Worm (Caenorhabditis elegans) whole organism, L3 larva: ENCODE data around the gene fndc-1.
A peak's percentile ranks its signal among the peaks of the same experiment; 100 is the strongest.

Experiments used
- R02D3.7 ChIP-seq: fragments of 150-350 bp; optimal IDR thresholded peaks from 2 replicates; lab custom pipeline; 2014; ENCODE audit warnings: missing biosample characterization, missing genetic modification characterization
- aly-2 ChIP-seq: fragments of 150-350 bp; optimal IDR thresholded peaks from 2 replicates; lab custom pipeline; 2014; ENCODE audit warnings: missing biosample characterization, missing genetic modification characterization
- ama-1 ChIP-seq: fragments of 150-350 bp; optimal IDR thresholded peaks from 2 replicates; lab custom pipeline; 2018
- ceh-16 ChIP-seq: sonication (generic microtip); optimal IDR thresholded peaks from 2 replicates; lab custom pipeline; 2017; ENCODE audit warnings: missing biosample characterization, missing genetic modification characterization
- ceh-28 ChIP-seq: fragments of 150-350 bp; optimal IDR thresholded peaks from 2 replicates; lab custom pipeline; 2014; ENCODE audit warnings: missing biosample characterization, missing genetic modification reagents, missing genetic modification characterization
- ceh-82 ChIP-seq: fragments of 150-350 bp; optimal IDR thresholded peaks from 2 replicates; lab custom pipeline; 2014; ENCODE audit warnings: missing biosample characterization, missing genetic modification characterization
- ceh-9 ChIP-seq: sonication (generic microtip); optimal IDR thresholded peaks from 2 replicates; lab custom pipeline; 2018; ENCODE audit warnings: missing biosample characterization, missing genetic modification characterization
- daf-12 ChIP-seq: fragments of 150-350 bp; optimal IDR thresholded peaks from 2 replicates; lab custom pipeline; 2014; ENCODE audit warnings: missing biosample characterization, missing genetic modification reagents, missing genetic modification characterization
- egl-27 ChIP-seq: sonication (generic microtip); optimal IDR thresholded peaks from 4 replicates; lab custom pipeline; 2017; ENCODE audit warnings: missing biosample characterization, missing genetic modification reagents, missing genetic modification characterization
- egl-5 ChIP-seq: fragments of 150-350 bp; optimal IDR thresholded peaks from 2 replicates; lab custom pipeline; 2017; ENCODE audit warnings: missing biosample characterization, missing genetic modification reagents, missing genetic modification characterization, inconsistent platforms
- elt-1 ChIP-seq: fragments of 150-350 bp; optimal IDR thresholded peaks from 2 replicates; lab custom pipeline; 2014; ENCODE audit warnings: missing biosample characterization, missing genetic modification characterization
- elt-2 ChIP-seq: sonication (generic microtip); optimal IDR thresholded peaks from 2 replicates; lab custom pipeline; 2016; ENCODE audit warnings: missing genetic modification reagents, mild to moderate bottlenecking, missing genetic modification characterization, missing compliant biosample characterization
- eor-1 ChIP-seq, 2 experiments: fragments of 150-350 bp; optimal IDR thresholded peaks; 2 replicates each; lab custom pipeline; 2014 to 2018; ENCODE audit warnings: missing biosample characterization in 2 of 2, missing genetic modification characterization in 2 of 2
- fkh-10 ChIP-seq: sonication (generic microtip); optimal IDR thresholded peaks from 2 replicates; lab custom pipeline; 2017; ENCODE audit warnings: missing biosample characterization, missing genetic modification reagents, missing genetic modification characterization
- fkh-2 ChIP-seq: fragments of 150-350 bp; optimal IDR thresholded peaks from 2 replicates; lab custom pipeline; 2014; ENCODE audit warnings: missing biosample characterization, missing genetic modification reagents, missing genetic modification characterization
- fos-1 ChIP-seq: fragments of 150-350 bp; optimal IDR thresholded peaks from 2 replicates; lab custom pipeline; 2014; ENCODE audit warnings: missing biosample characterization, missing genetic modification characterization
- hmg-11 ChIP-seq: sonication (generic microtip); optimal IDR thresholded peaks from 2 replicates; lab custom pipeline; 2016; ENCODE audit warnings: missing genetic modification characterization, missing compliant biosample characterization
- jun-1 ChIP-seq: fragments of 150-350 bp; optimal IDR thresholded peaks from 2 replicates; lab custom pipeline; 2014; ENCODE audit warnings: missing biosample characterization, missing genetic modification reagents, missing genetic modification characterization
- lin-15B ChIP-seq: fragments of 150-350 bp; optimal IDR thresholded peaks from 2 replicates; lab custom pipeline; 2014; ENCODE audit warnings: missing biosample characterization, missing genetic modification characterization
- lin-39 ChIP-seq: fragments of 150-350 bp; optimal IDR thresholded peaks from 2 replicates; lab custom pipeline; 2018; ENCODE audit warnings: missing biosample characterization, missing genetic modification reagents, missing genetic modification characterization
- lsy-12 ChIP-seq: sonication (generic microtip); optimal IDR thresholded peaks from 2 replicates; lab custom pipeline; 2016; ENCODE audit warnings: mild to moderate bottlenecking, missing genetic modification characterization, missing compliant biosample characterization
- mdl-1 ChIP-seq: fragments of 150-350 bp; optimal IDR thresholded peaks from 2 replicates; lab custom pipeline; 2014; ENCODE audit warnings: missing biosample characterization, missing genetic modification characterization
- mml-1 ChIP-seq: fragments of 150-350 bp; sonication (generic microtip); optimal IDR thresholded peaks from 3 replicates; lab custom pipeline; 2014; ENCODE audit warnings: missing biosample characterization, missing genetic modification characterization
- nfya-1 ChIP-seq: sonication (generic microtip); optimal IDR thresholded peaks from 2 replicates; lab custom pipeline; 2017; ENCODE audit warnings: missing genetic modification characterization, mild to moderate bottlenecking, missing compliant biosample characterization, antibody characterized with exemption, moderate library complexity; ENCODE audit not compliant: insufficient read depth
- nhr-11 ChIP-seq: fragments of 150-350 bp; optimal IDR thresholded peaks from 2 replicates; lab custom pipeline; 2014; ENCODE audit warnings: missing biosample characterization, missing genetic modification characterization
- nhr-12 ChIP-seq: fragments of 150-350 bp; optimal IDR thresholded peaks from 2 replicates; lab custom pipeline; 2014; ENCODE audit warnings: missing biosample characterization, missing genetic modification characterization
- nhr-237 ChIP-seq: fragments of 150-350 bp; optimal IDR thresholded peaks from 2 replicates; lab custom pipeline; 2014; ENCODE audit warnings: missing biosample characterization, missing genetic modification characterization
- nhr-28 ChIP-seq: fragments of 150-350 bp; optimal IDR thresholded peaks from 2 replicates; lab custom pipeline; 2014; ENCODE audit warnings: missing biosample characterization, missing genetic modification characterization
- nhr-43 ChIP-seq: sonication (generic microtip); optimal IDR thresholded peaks from 2 replicates; lab custom pipeline; 2016; ENCODE audit warnings: mild to moderate bottlenecking, missing genetic modification characterization, missing compliant biosample characterization; ENCODE audit not compliant: poor library complexity, severe bottlenecking
- nhr-67 ChIP-seq: fragments of 150-350 bp; optimal IDR thresholded peaks from 2 replicates; lab custom pipeline; 2014; ENCODE audit warnings: missing biosample characterization, missing genetic modification characterization
- nhr-76 ChIP-seq: fragments of 150-350 bp; sonication (generic microtip); optimal IDR thresholded peaks from 5 replicates; lab custom pipeline; 2014; ENCODE audit warnings: missing biosample characterization, missing genetic modification characterization
- nhr-77 ChIP-seq: fragments of 150-350 bp; optimal IDR thresholded peaks from 2 replicates; lab custom pipeline; 2014; ENCODE audit warnings: missing biosample characterization, missing genetic modification characterization
- pha-4 ChIP-seq: fragments of 150-350 bp; optimal IDR thresholded peaks from 2 replicates; lab custom pipeline; 2014; ENCODE audit warnings: missing biosample characterization, missing genetic modification reagents, missing genetic modification characterization
- pqm-1 ChIP-seq: fragments of 150-350 bp; optimal IDR thresholded peaks from 2 replicates; lab custom pipeline; 2017; ENCODE audit warnings: missing biosample characterization, missing genetic modification characterization, inconsistent platforms
- skn-1 ChIP-seq: fragments of 150-350 bp; optimal IDR thresholded peaks from 2 replicates; lab custom pipeline; 2014; ENCODE audit warnings: missing biosample characterization, missing genetic modification characterization
- snpc-4 ChIP-seq: fragments of 150-350 bp; optimal IDR thresholded peaks from 2 replicates; lab custom pipeline; 2014; ENCODE audit warnings: missing biosample characterization, missing genetic modification characterization
- tbx-2 ChIP-seq: sonication (generic microtip); optimal IDR thresholded peaks from 2 replicates; lab custom pipeline; 2016; ENCODE audit warnings: mild to moderate bottlenecking, missing genetic modification characterization, missing compliant biosample characterization
- unc-39 ChIP-seq: sonication (generic microtip); optimal IDR thresholded peaks from 4 replicates; lab custom pipeline; 2017; ENCODE audit warnings: missing biosample characterization, missing genetic modification characterization
- unc-62 ChIP-seq: fragments of 150-350 bp; sonication (generic microtip); optimal IDR thresholded peaks from 4 replicates; lab custom pipeline; 2014; ENCODE audit warnings: missing biosample characterization, missing genetic modification reagents, missing genetic modification characterization
- ztf-11 ChIP-seq: fragments of 150-350 bp; optimal IDR thresholded peaks from 2 replicates; lab custom pipeline; 2014; ENCODE audit warnings: missing biosample characterization, missing genetic modification characterization
- ztf-4 ChIP-seq: fragments of 150-350 bp; optimal IDR thresholded peaks from 2 replicates; lab custom pipeline; 2014; ENCODE audit warnings: missing biosample characterization, missing genetic modification characterization

fndc-1 gene

DNA sequence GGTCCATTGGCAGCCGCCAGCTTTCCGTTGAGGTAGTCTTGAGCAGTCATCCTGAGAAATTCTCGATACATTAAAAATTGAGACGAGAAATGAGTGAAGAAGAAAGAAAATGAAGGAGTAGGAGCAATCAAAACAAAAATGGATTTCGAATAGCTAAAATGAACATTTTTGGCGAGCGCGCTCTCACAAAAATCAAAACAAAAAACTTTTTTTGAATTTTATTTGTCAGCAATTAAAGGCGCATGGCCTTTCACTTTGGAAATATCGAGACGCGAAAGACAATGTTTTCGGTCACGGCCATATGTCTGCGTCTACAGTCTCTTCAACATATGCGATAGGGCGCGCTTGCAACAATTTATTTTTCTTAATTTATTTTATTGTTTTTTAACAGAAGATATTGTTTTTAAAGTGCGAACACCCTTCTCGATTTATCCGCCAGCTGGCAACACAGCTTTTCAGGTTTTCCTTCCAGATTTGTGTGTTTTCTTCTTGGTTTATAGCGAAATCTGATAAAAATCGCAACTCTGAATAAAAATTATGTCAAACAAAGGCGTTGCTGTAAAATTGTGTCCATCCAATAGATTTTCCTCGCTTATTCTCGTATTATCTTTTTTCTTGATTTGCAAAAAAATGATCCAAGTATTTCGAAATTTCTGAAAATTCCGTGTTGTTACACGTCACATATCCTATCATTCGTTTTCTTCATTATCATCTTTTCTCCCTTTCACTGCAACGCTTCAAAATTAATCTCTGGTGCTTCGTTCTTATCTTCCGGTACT is 1.9 kb upstream of the fndc-1 start, which contains the start of the genes rpn-9 and T06D8.9 (continued):
- no peak for TF ChIP-seq daf-12
- no peak for TF ChIP-seq ceh-16 (tag; lab: Kevin White, UChicago)
- peak; percentile 64 for TF ChIP-seq nhr-43 (tag; lab: Kevin White, UChicago)
- peak; percentile 90 for TF ChIP-seq snpc-4 (tag; lab: Kevin White, UChicago)
- TF ChIP-seq egl-5 (tag; lab: Kevin White, UChicago), result peak; percentile 91
- peak; percentile 97 for TF ChIP-seq lin-15B (tag; lab: Kevin White, UChicago)
- no peak for TF ChIP-seq fkh-10
- TF ChIP-seq nhr-237, result no peak
- TF ChIP-seq pha-4 (tag; lab: Kevin White, UChicago), result peak; percentile 95
- TF ChIP-seq mml-1 (tag; lab: Kevin White, UChicago), result no peak
- no peak for TF ChIP-seq nhr-77 (tag; lab: Kevin White, UChicago)
- peak; percentile 24 for TF ChIP-seq lsy-12

DNA sequence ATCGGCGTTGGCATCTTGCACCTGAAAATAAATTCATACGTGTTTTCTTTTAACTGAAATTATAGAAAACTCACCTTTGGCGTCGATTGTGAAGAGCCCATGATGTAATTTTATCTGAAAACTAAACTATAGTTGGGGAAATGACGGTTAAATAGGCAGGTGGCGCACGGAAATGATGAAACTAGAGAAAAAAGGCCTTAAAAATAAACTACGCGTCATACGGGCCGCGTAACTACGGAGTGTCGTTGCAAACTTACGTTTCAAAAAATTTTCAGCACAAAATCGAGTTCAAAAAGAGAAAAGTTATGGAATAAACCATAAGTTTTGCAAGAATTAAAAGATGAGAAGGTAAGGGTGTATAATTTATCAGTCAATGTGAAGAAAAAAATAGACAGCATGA is 851 bp downstream of the fndc-1 start, which contains the start of gene cchl-1:
TSS of gene cchl-1 (minus strand) at position 114 of the 400 bp plus-strand sequence.
- no peak for TF ChIP-seq ceh-28
- TF ChIP-seq elt-2 (tag; lab: Kevin White, UChicago), result peak; percentile 32
- peak; percentile 29 for TF ChIP-seq lin-15B (tag; lab: Kevin White, UChicago)
- no peak for TF ChIP-seq lin-39
- no peak for TF ChIP-seq nhr-12 (tag; lab: Kevin White, UChicago)
- no peak for TF ChIP-seq fkh-10
- no peak for TF ChIP-seq aly-2 (tag; lab: Kevin White, UChicago)
- no peak for TF ChIP-seq egl-27 (tag; lab: Kevin White, UChicago)
- no peak for TF ChIP-seq nhr-77 (tag; lab: Kevin White, UChicago)
- TF ChIP-seq jun-1, result no peak
- no peak for TF ChIP-seq ceh-82 (tag; lab: Kevin White, UChicago)
- TF ChIP-seq fos-1, result no peak
- peak; percentile 36 for TF ChIP-seq pha-4 (tag; lab: Kevin White, UChicago)
- TF ChIP-seq mdl-1 (tag; lab: Kevin White, UChicago), result no peak
- no peak for TF ChIP-seq nhr-28 (tag; lab: Kevin White, UChicago)
- no peak for TF ChIP-seq nhr-67 (tag; lab: Kevin White, UChicago)
- TF ChIP-seq elt-1, result no peak
- no peak for TF ChIP-seq ztf-4
- TF ChIP-seq ztf-11, result no peak
- peak; percentile 21 for TF ChIP-seq hmg-11 (tag; lab: Kevin White, UChicago)
- TF ChIP-seq unc-62 (GFP tag; lab: Kevin White, UChicago), result no peak
- no peak for TF ChIP-seq tbx-2 (tag; lab: Kevin White, UChicago)
- no peak for TF ChIP-seq unc-39
- TF ChIP-seq pqm-1 (tag; lab: Kevin White, UChicago), result no peak
- no peak for TF ChIP-seq daf-12
- TF ChIP-seq nhr-76 (tag; lab: Kevin White, UChicago), result no peak
- TF ChIP-seq nfya-1 (tag; lab: Kevin White, UChicago), result peak; percentile 32
- no peak for TF ChIP-seq ceh-9 (tag; lab: Kevin White, UChicago)
- TF ChIP-seq skn-1 (tag; lab: Kevin White, UChicago), result no peak
- TF ChIP-seq fkh-2 (tag; lab: Kevin White, UChicago), result no peak
- TF ChIP-seq egl-5 (tag; lab: Kevin White, UChicago), result no peak
- peak; percentile 44 for TF ChIP-seq ama-1 (lab: Kevin White, UChicago)
- no peak for TF ChIP-seq lsy-12
- no peak for TF ChIP-seq eor-1 (tag; optimal IDR thresholded peaks at IDR 0.05; lab: Kevin White, UChicago)
- TF ChIP-seq, all 47 proteins: peak for 6

DNA sequence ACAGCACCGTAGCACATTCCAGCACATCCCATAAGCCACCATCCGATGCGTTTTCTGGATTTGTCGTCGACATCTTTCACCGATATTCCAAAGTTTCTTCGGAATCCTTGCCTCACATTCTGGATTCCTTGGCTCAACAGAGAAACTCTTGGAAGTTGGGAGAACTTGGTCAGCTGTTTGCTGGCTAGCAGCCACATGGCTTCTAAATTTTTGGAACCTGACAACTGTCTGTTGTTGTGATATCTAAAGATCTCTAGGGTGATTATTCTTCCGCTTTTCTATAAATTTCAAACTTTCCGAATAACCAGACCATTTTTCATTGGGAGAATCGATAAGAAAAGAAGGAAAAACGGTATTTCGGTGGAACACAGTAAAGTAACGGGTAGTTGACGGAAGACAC is 2.4 kb downstream of the fndc-1 start, which contains the start of gene cox-15:
TSS of gene cox-15 (minus strand) at position 202 of the 400 bp plus-strand sequence.
- no peak for TF ChIP-seq tbx-2 (tag; lab: Kevin White, UChicago)
- no peak for TF ChIP-seq ztf-4
- no peak for TF ChIP-seq ztf-11
- TF ChIP-seq pqm-1 (tag; lab: Kevin White, UChicago), result no peak
- TF ChIP-seq fkh-2 (tag; lab: Kevin White, UChicago), result no peak
- TF ChIP-seq lin-39, result no peak
- no peak for TF ChIP-seq pha-4 (tag; lab: Kevin White, UChicago)
- no peak for TF ChIP-seq egl-27 (tag; lab: Kevin White, UChicago)
- TF ChIP-seq nhr-76 (tag; lab: Kevin White, UChicago), result no peak
- TF ChIP-seq nhr-12 (tag; lab: Kevin White, UChicago), result no peak
- no peak for TF ChIP-seq jun-1
- no peak for TF ChIP-seq mdl-1 (tag; lab: Kevin White, UChicago)
- TF ChIP-seq nfya-1 (tag; lab: Kevin White, UChicago), result no peak
- no peak for TF ChIP-seq hmg-11 (tag; lab: Kevin White, UChicago)
- TF ChIP-seq nhr-11 (tag; lab: Kevin White, UChicago), result no peak
- TF ChIP-seq R02D3.7 (tag; lab: Kevin White, UChicago), result no peak
- no peak for TF ChIP-seq nhr-77 (tag; lab: Kevin White, UChicago)
- TF ChIP-seq elt-2 (tag; lab: Kevin White, UChicago), result no peak
